Worm (Caenorhabditis elegans) whole organism, L1 larva: ENCODE measurements around the gene rab-14.

Experiments used
- alr-1 ChIP-seq: fragments of 200-800 bp; sonication (Bioruptor generic); optimal IDR thresholded peaks from 2 replicates; lab custom pipeline; 2018; ENCODE audit warnings: borderline replicate concordance, mild to moderate bottlenecking, missing genetic modification characterization, missing compliant biosample characterization
- nhr-20 ChIP-seq: sonication (generic microtip); optimal IDR thresholded peaks from 2 replicates; lab custom pipeline; 2016; ENCODE audit warnings: mild to moderate bottlenecking, missing genetic modification characterization, missing compliant biosample characterization
- pag-3 ChIP-seq: sonication (generic microtip); optimal IDR thresholded peaks from 2 replicates; lab custom pipeline; 2017; ENCODE audit warnings: missing genetic modification characterization, mild to moderate bottlenecking, missing compliant biosample characterization, antibody characterized with exemption, borderline replicate concordance; ENCODE audit not compliant: insufficient read depth
- zag-1 ChIP-seq: fragments of 150-350 bp; optimal IDR thresholded peaks from 2 replicates; lab custom pipeline; 2014; ENCODE audit warnings: missing biosample characterization, missing genetic modification characterization

ce11 chrX:15650919-15651420 is 44.5 kb upstream of the rab-14 start, which contains the start of gene F59D12.3:
- TF ChIP-seq zag-1 (tag; lab: Kevin White, UChicago) (no peak), pag-3 (tag; lab: Kevin White, UChicago) (no peak), alr-1 (tag; lab: Kevin White, UChicago) (no peak), nhr-20 (tag; lab: Kevin White, UChicago) (no peak)
